Worm (Caenorhabditis elegans) whole organism, young adult: Measurements from ENCODE around the gene F14F3.5.
A peak's percentile ranks its signal among the peaks of the same experiment; 100 is the strongest.

Source experiments
- B0019.2 ChIP-seq: fragments of 200-800 bp; sonication (Bioruptor generic); conservative IDR thresholded peaks from 2 replicates; pipeline ENCODE4 v1.3.6; 2022; ENCODE audit warnings: missing genetic modification reagents, missing genetic modification characterization, missing compliant biosample characterization
- C17E4.6 ChIP-seq: fragments of 200-800 bp; sonication (Bioruptor generic); IDR thresholded peaks from 2 replicates; pipeline ENCODE4 v1.3.6; 2022; ENCODE audit warnings: missing genetic modification reagents, missing genetic modification characterization, missing compliant biosample characterization
- F23B12.7 ChIP-seq: sonication (generic microtip); optimal IDR thresholded peaks from 2 replicates; lab custom pipeline; 2017; ENCODE audit warnings: missing genetic modification characterization, mild to moderate bottlenecking, missing compliant biosample characterization, antibody characterized with exemption, moderate library complexity; ENCODE audit not compliant: insufficient read depth
- F39B2.1 ChIP-seq: fragments of 200-800 bp; sonication (Bioruptor generic); IDR thresholded peaks from 2 replicates; pipeline ENCODE4 v1.3.6; 2022; ENCODE audit warnings: missing genetic modification reagents, missing genetic modification characterization, missing compliant biosample characterization
- F57A8.1 ChIP-seq: fragments of 200-800 bp; sonication (Bioruptor generic); optimal IDR thresholded peaks from 2 replicates; lab custom pipeline; 2018; ENCODE audit warnings: mild to moderate bottlenecking, missing genetic modification characterization, moderate library complexity, missing compliant biosample characterization
- K12H6.12 ChIP-seq: fragments of 200-800 bp; sonication (Bioruptor generic); optimal IDR thresholded peaks from 2 replicates; lab custom pipeline; 2018; ENCODE audit warnings: mild to moderate bottlenecking, missing genetic modification characterization, missing compliant biosample characterization
- T26A5.8 ChIP-seq: sonication (generic microtip); optimal IDR thresholded peaks from 2 replicates; lab custom pipeline; 2016; ENCODE audit warnings: missing genetic modification characterization, missing compliant biosample characterization
- Y53G8AR.9 ChIP-seq: fragments of 200-800 bp; sonication (Bioruptor generic); conservative IDR thresholded peaks from 2 replicates; pipeline ENCODE4 v1.3.6; 2022; ENCODE audit warnings: missing genetic modification reagents, missing genetic modification characterization, missing compliant biosample characterization
- Y56A3A.18 ChIP-seq: fragments of 200-800 bp; sonication (Bioruptor generic); IDR thresholded peaks from 2 replicates; pipeline ENCODE4 v1.3.6; 2022; ENCODE audit warnings: missing genetic modification reagents, missing genetic modification characterization, missing compliant biosample characterization
- Y79H2A.3 ChIP-seq: fragments of 200-800 bp; sonication (Bioruptor generic); conservative IDR thresholded peaks from 2 replicates; pipeline ENCODE4 v1.3.6; 2022; ENCODE audit warnings: missing genetic modification reagents, missing genetic modification characterization, missing compliant biosample characterization
- Y95B8A.8 ChIP-seq: fragments of 200-800 bp; sonication (Bioruptor generic); IDR thresholded peaks from 2 replicates; pipeline ENCODE4 v1.3.6; 2022; ENCODE audit warnings: missing genetic modification reagents, missing genetic modification characterization, missing compliant biosample characterization
- akir-1 ChIP-seq: fragments of 200-800 bp; sonication (Bioruptor generic); optimal IDR thresholded peaks from 2 replicates; lab custom pipeline; 2018; ENCODE audit warnings: mild to moderate bottlenecking, missing genetic modification characterization, moderate library complexity, missing compliant biosample characterization
- attf-5 ChIP-seq: fragments of 200-800 bp; sonication (Bioruptor generic); optimal IDR thresholded peaks from 2 replicates; lab custom pipeline; 2018; ENCODE audit warnings: mild to moderate bottlenecking, missing genetic modification characterization, missing compliant biosample characterization
- attf-6 ChIP-seq: fragments of 200-800 bp; sonication (Bioruptor generic); IDR thresholded peaks from 2 replicates; pipeline ENCODE4 v1.3.6; 2022; ENCODE audit warnings: missing genetic modification reagents, missing genetic modification characterization, missing compliant biosample characterization
- bed-1 ChIP-seq: fragments of 200-800 bp; sonication (Bioruptor generic); IDR thresholded peaks from 2 replicates; pipeline ENCODE4 v1.3.6; 2022; ENCODE audit warnings: missing genetic modification reagents, missing genetic modification characterization, missing compliant biosample characterization
- cebp-2 ChIP-seq: fragments of 200-800 bp; sonication (Bioruptor generic); IDR thresholded peaks from 2 replicates; pipeline ENCODE4 v1.3.6; 2022; ENCODE audit warnings: missing genetic modification characterization, missing compliant biosample characterization
- ceh-27 ChIP-seq: fragments of 200-800 bp; sonication (Bioruptor generic); optimal IDR thresholded peaks from 2 replicates; lab custom pipeline; 2018; ENCODE audit warnings: mild to moderate bottlenecking, missing genetic modification characterization, moderate library complexity, missing compliant biosample characterization
- ceh-58 ChIP-seq: fragments of 200-800 bp; sonication (Bioruptor generic); IDR thresholded peaks from 2 replicates; pipeline ENCODE4 v1.3.6; 2022; ENCODE audit warnings: missing genetic modification characterization, missing compliant biosample characterization
- dox-1 ChIP-seq: fragments of 200-800 bp; sonication (Bioruptor generic); IDR thresholded peaks from 2 replicates; pipeline ENCODE4 v1.3.6; 2022; ENCODE audit warnings: missing genetic modification reagents, missing genetic modification characterization, missing compliant biosample characterization
- egl-18 ChIP-seq: fragments of 200-800 bp; sonication (Bioruptor generic); IDR thresholded peaks from 2 replicates; pipeline ENCODE4 v1.3.6; 2022; ENCODE audit warnings: missing genetic modification reagents, missing genetic modification characterization, missing compliant biosample characterization
- egl-44 ChIP-seq: fragments of 200-800 bp; sonication (Bioruptor generic); IDR thresholded peaks from 2 replicates; pipeline ENCODE4 v1.3.6; 2022; ENCODE audit warnings: missing genetic modification reagents, missing genetic modification characterization, missing compliant biosample characterization
- egrh-3 ChIP-seq: fragments of 200-800 bp; sonication (Bioruptor generic); IDR thresholded peaks from 2 replicates; pipeline ENCODE4 v1.3.6; 2022; ENCODE audit warnings: missing genetic modification reagents, missing genetic modification characterization, missing compliant biosample characterization
- ekl-4 ChIP-seq: fragments of 200-800 bp; sonication (Bioruptor generic); IDR thresholded peaks from 2 replicates; pipeline ENCODE4 v1.3.6; 2022; ENCODE audit warnings: missing genetic modification reagents, missing genetic modification characterization, missing compliant biosample characterization
- fkh-3 ChIP-seq: sonication (generic microtip); optimal IDR thresholded peaks from 2 replicates; lab custom pipeline; 2016; ENCODE audit warnings: mild to moderate bottlenecking, missing genetic modification characterization, missing compliant biosample characterization
- him-1 ChIP-seq: sonication (generic microtip); optimal IDR thresholded peaks from 2 replicates; lab custom pipeline; 2016; ENCODE audit warnings: missing genotype, missing genetic modification reagents, missing genetic modification characterization, missing compliant biosample characterization
- hmg-1.2 ChIP-seq: fragments of 200-800 bp; sonication (Bioruptor generic); IDR thresholded peaks from 2 replicates; pipeline ENCODE4 v1.3.6; 2022; ENCODE audit warnings: missing genetic modification reagents, missing genetic modification characterization, missing compliant biosample characterization
- hsf-1 ChIP-seq: fragments of 200-800 bp; sonication (Bioruptor generic); IDR thresholded peaks from 2 replicates; pipeline ENCODE4 v1.3.6; 2022; ENCODE audit warnings: missing genetic modification reagents, missing genetic modification characterization, missing compliant biosample characterization
- lin-35 ChIP-seq, 3 experiments: fragments of 150-350 bp in 2 of 3; sonication (generic microtip) in 1 of 3; optimal IDR thresholded peaks; 2 replicates each; lab custom pipeline; 2014 to 2018; ENCODE audit warnings: missing biosample characterization in 3 of 3, missing genetic modification characterization in 3 of 3, missing genetic modification reagents in 3 of 3
- lsl-1 ChIP-seq: fragments of 200-800 bp; sonication (Bioruptor generic); optimal IDR thresholded peaks from 2 replicates; lab custom pipeline; 2018; ENCODE audit warnings: mild to moderate bottlenecking, missing genetic modification characterization, moderate library complexity, missing compliant biosample characterization
- madf-3 ChIP-seq: fragments of 200-800 bp; sonication (Bioruptor generic); IDR thresholded peaks from 2 replicates; pipeline ENCODE4 v1.3.6; 2022; ENCODE audit warnings: missing genetic modification reagents, missing genetic modification characterization, missing compliant biosample characterization
- mel-28 ChIP-seq: sonication (generic microtip); optimal IDR thresholded peaks from 2 replicates; lab custom pipeline; 2016; ENCODE audit warnings: borderline replicate concordance, mild to moderate bottlenecking, missing genetic modification characterization, missing compliant biosample characterization
- mes-4 ChIP-seq: sonication (generic microtip); optimal IDR thresholded peaks from 2 replicates; lab custom pipeline; 2016; ENCODE audit warnings: missing genotype, missing genetic modification characterization, missing compliant biosample characterization
- mxl-1 ChIP-seq: sonication (generic microtip); optimal IDR thresholded peaks from 2 replicates; lab custom pipeline; 2016; ENCODE audit warnings: missing genetic modification characterization, missing compliant biosample characterization
- nfya-1 ChIP-seq: sonication (generic microtip); optimal IDR thresholded peaks from 2 replicates; lab custom pipeline; 2017; ENCODE audit warnings: antibody characterized with exemption, missing compliant biosample characterization, missing genetic modification characterization, borderline replicate concordance; ENCODE audit not compliant: insufficient read depth
- pbrm-1 ChIP-seq: fragments of 200-800 bp; sonication (Bioruptor generic); IDR thresholded peaks from 2 replicates; pipeline ENCODE4 v1.3.6; 2022; ENCODE audit warnings: missing genetic modification reagents, missing genetic modification characterization, missing compliant biosample characterization
- rcor-1 ChIP-seq: fragments of 200-800 bp; sonication (Bioruptor generic); IDR thresholded peaks from 2 replicates; pipeline ENCODE4 v1.3.6; 2022; ENCODE audit warnings: missing genetic modification reagents, missing genetic modification characterization, missing compliant biosample characterization
- rec-8 ChIP-seq, 2 experiments: sonication (generic microtip); optimal IDR thresholded peaks; 2 replicates each; lab custom pipeline; 2016; ENCODE audit warnings: mild to moderate bottlenecking in 2 of 2, missing genetic modification characterization in 2 of 2, missing genetic modification reagents in 2 of 2, missing genotype in 2 of 2, missing biosample characterization in 1 of 2, missing compliant biosample characterization in 1 of 2, moderate library complexity in 1 of 2
- repo-1 ChIP-seq: sonication (generic microtip); optimal IDR thresholded peaks from 2 replicates; lab custom pipeline; 2017; ENCODE audit warnings: mild to moderate bottlenecking, missing genetic modification characterization, missing compliant biosample characterization
- rpc-1 ChIP-seq, 2 experiments: fragments of 150-350 bp in 1 of 2; sonication (generic microtip) in 1 of 2; optimal IDR thresholded peaks; 2 replicates each; lab custom pipeline; 2014 to 2018; ENCODE audit warnings: missing biosample characterization in 1 of 2, missing genetic modification characterization in 1 of 2, missing genetic modification reagents in 1 of 2, missing genotype in 1 of 2
- snpc-1.1 ChIP-seq: sonication (generic microtip); optimal IDR thresholded peaks from 2 replicates; lab custom pipeline; 2017; ENCODE audit warnings: missing genetic modification characterization, mild to moderate bottlenecking, missing compliant biosample characterization, antibody characterized with exemption, moderate library complexity, missing genotype, missing genetic modification reagents; ENCODE audit not compliant: insufficient read depth
- snpc-3.4 ChIP-seq: sonication (generic microtip); optimal IDR thresholded peaks from 2 replicates; lab custom pipeline; 2017; ENCODE audit warnings: missing genetic modification characterization, mild to moderate bottlenecking, missing compliant biosample characterization, antibody characterized with exemption, moderate library complexity, missing genotype, missing genetic modification reagents
- snpc-4 ChIP-seq, 5 experiments: fragments of 150-350 bp in 1 of 5; sonication (generic microtip) in 4 of 5; optimal IDR thresholded peaks; 2 replicates each; lab custom pipeline; 2014 to 2018; ENCODE audit warnings: missing genetic modification characterization in 5 of 5, missing biosample characterization in 3 of 5, antibody characterized with exemption in 2 of 5, mild to moderate bottlenecking in 2 of 5, missing compliant biosample characterization in 2 of 5, missing genotype in 2 of 5, moderate library complexity in 2 of 5, missing genetic modification reagents in 1 of 5
- somi-1 ChIP-seq: fragments of 200-800 bp; sonication (Bioruptor generic); optimal IDR thresholded peaks from 2 replicates; lab custom pipeline; 2018; ENCODE audit warnings: mild to moderate bottlenecking, missing genetic modification characterization, missing compliant biosample characterization
- xnd-1 ChIP-seq: sonication (generic microtip); optimal IDR thresholded peaks from 2 replicates; lab custom pipeline; 2016; ENCODE audit warnings: missing genotype, missing genetic modification reagents, missing genetic modification characterization, missing compliant biosample characterization
- ztf-26 ChIP-seq: sonication (generic microtip); optimal IDR thresholded peaks from 2 replicates; lab custom pipeline; 2017; ENCODE audit warnings: missing genetic modification characterization, missing compliant biosample characterization

F14F3.5 gene

DNA sequence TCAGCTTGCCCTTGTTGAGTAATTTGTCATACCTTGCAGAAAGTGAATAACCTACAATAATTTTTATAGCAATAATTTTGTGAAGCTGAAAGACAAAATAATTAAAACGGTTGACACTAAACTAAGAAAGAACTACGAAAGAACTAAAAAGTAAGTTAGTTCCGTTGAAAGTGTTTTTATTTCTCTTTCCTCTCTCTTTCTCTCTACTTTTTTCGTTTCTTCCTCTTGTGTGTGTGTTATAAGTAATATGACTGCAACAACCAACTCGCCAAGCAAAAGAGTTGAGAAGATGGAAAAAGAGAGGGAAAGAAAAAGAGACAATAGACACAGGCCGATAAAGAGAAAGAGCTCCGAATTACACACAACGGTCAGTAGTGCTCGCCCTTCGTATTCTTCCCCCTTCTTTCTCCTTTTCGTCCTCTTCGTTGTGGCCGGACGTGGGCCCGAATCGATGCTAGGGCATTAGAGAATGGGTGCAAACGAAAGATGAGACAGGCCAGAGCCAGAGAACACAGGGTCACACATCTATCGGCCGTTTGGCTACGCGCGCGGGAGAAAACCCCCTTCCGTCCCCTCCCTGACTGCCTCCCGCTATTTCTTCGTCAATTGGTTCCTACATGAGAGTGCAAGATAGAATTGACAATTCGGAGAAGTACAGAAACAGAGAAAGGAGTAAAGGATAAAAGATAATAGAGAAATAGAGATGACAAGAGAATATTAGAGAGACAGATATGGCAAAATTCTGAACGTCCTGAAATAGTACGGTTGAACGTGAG lies 26.4 kb upstream of the F14F3.5 start, which contains the start of gene syd-2:
syd-2 (minus strand) TSS at position 51 of the 776 bp plus-strand sequence.
- TF ChIP-seq pbrm-1 (GFP tag; lab: Robert Waterston, UW) (peak; percentile 32; the same call in 1 of the 2 replicates), F23B12.7 (tag; lab: Kevin White, UChicago) (no peak), mxl-1 (tag; lab: Kevin White, UChicago) (no peak), him-1 (tag; lab: Kevin White, UChicago) (no peak), snpc-3.4 (no peak), egrh-3 (GFP tag; lab: Robert Waterston, UW) (no peak; the same call in 1 of the 2 replicates), snpc-1.1 (tag; lab: Kevin White, UChicago) (no peak), nfya-1 (no peak), mes-4 (no peak), attf-5 (peak; percentile 77), akir-1 (GFP tag; lab: Kevin White, UChicago) (no peak), lin-35 (GFP tag; optimal IDR thresholded peaks at IDR 0.05; lab: Kevin White, UChicago) (peak in 1 of 3 experiments; percentile 11), ztf-26 (tag; lab: Kevin White, UChicago) (peak; percentile 37), dox-1 (GFP tag; lab: Robert Waterston, UW) (peak; percentile 77), Y95B8A.8 (GFP tag; lab: Robert Waterston, UW) (no peak), cebp-2 (GFP tag; lab: Robert Waterston, UW) (no peak), madf-3 (GFP tag; lab: Robert Waterston, UW) (0 out of 2 replicates have a peak, but pooled peaks have one; percentile 66), rec-8 (tag; optimal IDR thresholded peaks at IDR 0.05; lab: Kevin White, UChicago) (no peak), F39B2.1 (GFP tag; lab: Robert Waterston, UW) (no peak), fkh-3 (tag; lab: Kevin White, UChicago) (no peak), B0019.2 (GFP tag; lab: Robert Waterston, UW) (no peak), egl-44 (no peak), F57A8.1 (GFP tag; lab: Kevin White, UChicago) (no peak), attf-6 (GFP tag; lab: Robert Waterston, UW) (no peak), T26A5.8 (no peak), Y79H2A.3 (GFP tag; lab: Robert Waterston, UW) (no peak), ceh-58 (GFP tag; lab: Robert Waterston, UW) (no peak), mel-28 (no peak), C17E4.6 (GFP tag; lab: Robert Waterston, UW) (no peak), rcor-1 (GFP tag; lab: Robert Waterston, UW) (0 out of 2 replicates have a peak, but pooled peaks have one; percentile 12), lsl-1 (GFP tag; lab: Kevin White, UChicago) (no peak), egl-18 (GFP tag; lab: Robert Waterston, UW) (no peak), bed-1 (no peak), ceh-27 (GFP tag; lab: Kevin White, UChicago) (peak; percentile 56), hmg-1.2 (peak; percentile 39; the same call in 1 of the 2 replicates), K12H6.12 (tag; lab: Kevin White, UChicago) (peak; percentile 88), hsf-1 (no peak), Y53G8AR.9 (GFP tag; lab: Robert Waterston, UW) (no peak), Y56A3A.18 (no peak), xnd-1 (tag; lab: Kevin White, UChicago) (no peak), rpc-1 (optimal IDR thresholded peaks at IDR 0.05; lab: Kevin White, UChicago) (no peak), rpc-1 (tag; optimal IDR thresholded peaks at IDR 0.05; lab: Kevin White, UChicago) (no peak), ekl-4 (GFP tag; lab: Robert Waterston, UW) (0 out of 2 replicates have a peak, but pooled peaks have one; percentile 20), somi-1 (GFP tag; lab: Kevin White, UChicago) (peak; percentile 75), snpc-4 (GFP tag; optimal IDR thresholded peaks at IDR 0.05; lab: Kevin White, UChicago) (peak; percentile 46), snpc-4 (tag; optimal IDR thresholded peaks at IDR 0.05; lab: Kevin White, UChicago) (peak in 2 of 4 experiments; percentile 14 to 21), repo-1 (tag; lab: Kevin White, UChicago) (no peak)
